Fruit fly (Drosophila melanogaster) whole organism, embryonic: ENCODE measurements around the gene CG13272.

Experiments used
- CG10147 ChIP-seq: fragments of 200-800 bp; sonication (Bioruptor generic); optimal IDR thresholded peaks from 2 replicates; lab custom pipeline; 2019; ENCODE audit warnings: missing biosample characterization, mild to moderate bottlenecking, missing genetic modification characterization, moderate library complexity
- CG10543 ChIP-seq: fragments of 200-800 bp; sonication (Bioruptor generic); optimal IDR thresholded peaks from 3 replicates; lab custom pipeline; 2017; ENCODE audit warnings: missing biosample characterization, mild to moderate bottlenecking, missing genetic modification characterization, moderate library complexity
- CG1233 ChIP-seq: fragments of 200-800 bp; sonication (Bioruptor generic); optimal IDR thresholded peaks from 4 replicates; lab custom pipeline; 2018; ENCODE audit warnings: missing biosample characterization, mild to moderate bottlenecking, missing genetic modification characterization
- CG12769 ChIP-seq: fragments of 200-800 bp; sonication (Bioruptor generic); optimal IDR thresholded peaks from 2 replicates; lab custom pipeline; 2019; ENCODE audit warnings: missing biosample characterization, mild to moderate bottlenecking, missing genetic modification characterization, moderate library complexity
- CG17186 ChIP-seq: fragments of 200-800 bp; sonication (Bioruptor generic); optimal IDR thresholded peaks from 3 replicates; lab custom pipeline; 2017; ENCODE audit warnings: missing biosample characterization, missing genetic modification reagents, missing genetic modification characterization
- CG1832 ChIP-seq: fragments of 200-800 bp; sonication (Bioruptor generic); optimal IDR thresholded peaks from 2 replicates; lab custom pipeline; 2017; ENCODE audit warnings: missing biosample characterization, mild to moderate bottlenecking, missing genetic modification characterization, inconsistent platforms
- CG8359 ChIP-seq: fragments of 200-800 bp; sonication (Bioruptor generic); optimal IDR thresholded peaks from 2 replicates; lab custom pipeline; 2017; ENCODE audit warnings: missing biosample characterization, mild to moderate bottlenecking, missing genetic modification characterization, borderline replicate concordance
- CTCF ChIP-seq: fragments of 200-800 bp; sonication (Bioruptor generic); optimal IDR thresholded peaks from 2 replicates; lab custom pipeline; 2017; ENCODE audit warnings: missing biosample characterization, mild to moderate bottlenecking, missing genetic modification characterization, moderate library complexity
- Deaf1 ChIP-seq: fragments of 200-800 bp; optimal IDR thresholded peaks from 3 replicates; lab custom pipeline; 2019; ENCODE audit warnings: missing biosample characterization, mild to moderate bottlenecking, missing genetic modification characterization, moderate library complexity
- Ets65A ChIP-seq: fragments of 200-800 bp; sonication (Bioruptor generic); peaks from one replicate; lab custom pipeline; 2016; ENCODE audit warnings: missing biosample characterization, missing genetic modification characterization
- Max ChIP-seq: fragments of 200-800 bp; sonication (Bioruptor generic); optimal IDR thresholded peaks from 2 replicates; lab custom pipeline; 2016; ENCODE audit warnings: missing biosample characterization, mild to moderate bottlenecking, missing genetic modification characterization
- Med ChIP-seq: fragments of 200-800 bp; sonication (Bioruptor generic); peaks from one replicate; lab custom pipeline; 2016; ENCODE audit warnings: missing biosample characterization, missing genetic modification characterization, mild to moderate bottlenecking, inconsistent platforms, moderate library complexity
- Mrtf ChIP-seq: fragments of 200-800 bp; sonication (Bioruptor generic); IDR thresholded peaks from 3 replicates; pipeline ENCODE4 v1.3.6; 2022; ENCODE audit warnings: missing biosample characterization, missing genetic modification characterization
- Pdp1 ChIP-seq, 2 experiments: fragments of 200-800 bp; sonication (Bioruptor generic); optimal IDR thresholded peaks; 3 replicates each; lab custom pipeline; 2016; ENCODE audit warnings: missing biosample characterization in 2 of 2, missing genetic modification characterization in 2 of 2, mild to moderate bottlenecking in 1 of 2, moderate library complexity in 1 of 2
- Sry-β ChIP-seq: fragments of 200-800 bp; sonication (Bioruptor generic); optimal IDR thresholded peaks from 2 replicates; lab custom pipeline; 2018; ENCODE audit warnings: missing biosample characterization, mild to moderate bottlenecking, missing genetic modification characterization, moderate library complexity
- Trl ChIP-seq, 3 experiments: fragments of >200 bp in 2 of 3; fragments of 200-800 bp in 1 of 3; sonication (Bioruptor generic) in 1 of 3; optimal IDR thresholded peaks; 2 replicates in 1 of 3; 3 replicates in 2 of 3; lab custom pipeline; 2016 to 2017; ENCODE audit warnings: missing biosample characterization in 1 of 3, missing genetic modification characterization in 1 of 3
- bbx ChIP-seq: fragments of 200-800 bp; sonication (Bioruptor generic); IDR thresholded peaks from 2 replicates; pipeline ENCODE4 v1.3.6; 2022; ENCODE audit warnings: missing biosample characterization, missing genetic modification characterization; ENCODE audit not compliant: partially characterized antibody
- cato ChIP-seq: fragments of 200-800 bp; sonication (Bioruptor generic); optimal IDR thresholded peaks from 2 replicates; lab custom pipeline; 2016; ENCODE audit warnings: missing biosample characterization, missing genetic modification characterization, borderline replicate concordance
- cg ChIP-seq: fragments of 200-800 bp; sonication (Bioruptor generic); optimal IDR thresholded peaks from 3 replicates; lab custom pipeline; 2019; ENCODE audit warnings: missing biosample characterization, mild to moderate bottlenecking, missing genetic modification characterization, moderate library complexity
- crp ChIP-seq, 2 experiments: fragments of 200-800 bp; sonication (Bioruptor generic); optimal IDR thresholded peaks; 2 replicates in 1 of 2; 3 replicates in 1 of 2; lab custom pipeline; 2017; ENCODE audit warnings: missing biosample characterization in 2 of 2, missing genetic modification characterization in 2 of 2, mild to moderate bottlenecking in 1 of 2, moderate library complexity in 1 of 2
- dan ChIP-seq: fragments of 200-800 bp; sonication (Bioruptor generic); IDR thresholded peaks from 2 replicates; pipeline ENCODE4 v1.3.6; 2022; ENCODE audit warnings: missing biosample characterization, missing genetic modification characterization
- esg ChIP-seq: fragments of 200-800 bp; sonication (Bioruptor generic); conservative IDR thresholded peaks from 2 replicates; pipeline ENCODE4 v1.3.6; 2022; ENCODE audit warnings: missing biosample characterization, missing genetic modification characterization
- fru ChIP-seq: fragments of >200 bp; optimal IDR thresholded peaks from 2 replicates; lab custom pipeline; 2017
- gsb ChIP-seq: fragments of 200-800 bp; sonication (Bioruptor generic); IDR thresholded peaks from 2 replicates; pipeline ENCODE4 v1.3.6; 2022; ENCODE audit warnings: missing biosample characterization, missing genetic modification characterization
- hb ChIP-seq: fragments of 200-800 bp; sonication (Bioruptor generic); IDR thresholded peaks from 3 replicates; pipeline ENCODE4 v1.3.6; 2022; ENCODE audit warnings: missing biosample characterization, missing genetic modification characterization; ENCODE audit not compliant: partially characterized antibody
- lov ChIP-seq, 2 experiments: fragments of 200-800 bp in 1 of 2; fragments of >200 bp in 1 of 2; sonication (Bioruptor generic) in 1 of 2; IDR thresholded peaks in 1 of 2; optimal IDR thresholded peaks in 1 of 2; 2 replicates in 1 of 2; 3 replicates in 1 of 2; pipeline versions ENCODE4 v1.3.6 to Lab custom; 2017 to 2022; ENCODE audit warnings: missing biosample characterization in 1 of 2, missing genetic modification characterization in 1 of 2
- oc ChIP-seq: fragments of 200-800 bp; sonication (Bioruptor generic); optimal IDR thresholded peaks from 2 replicates; lab custom pipeline; 2018; ENCODE audit warnings: missing biosample characterization, mild to moderate bottlenecking, missing genetic modification characterization, moderate library complexity
- phol ChIP-seq: fragments of 200-800 bp; sonication (Bioruptor generic); optimal IDR thresholded peaks from 3 replicates; lab custom pipeline; 2018; ENCODE audit warnings: missing biosample characterization, mild to moderate bottlenecking, missing genetic modification characterization, moderate library complexity
- sd ChIP-seq: fragments of 200-800 bp; sonication (Bioruptor generic); optimal IDR thresholded peaks from 3 replicates; lab custom pipeline; 2018; ENCODE audit warnings: missing biosample characterization, mild to moderate bottlenecking, missing genetic modification characterization, moderate library complexity
- sens ChIP-seq: fragments of 200-800 bp; sonication (Bioruptor generic); peaks from one replicate; lab custom pipeline; 2016; ENCODE audit warnings: missing biosample characterization, missing genetic modification characterization
- slbo ChIP-seq: fragments of 200-800 bp; sonication (Bioruptor generic); IDR thresholded peaks from 2 replicates; pipeline ENCODE4 v1.3.6; 2022; ENCODE audit warnings: missing biosample characterization, missing genetic modification characterization
- so ChIP-seq: fragments of 200-800 bp; sonication (Bioruptor generic); IDR thresholded peaks from 3 replicates; pipeline ENCODE4 v1.3.6; 2022; ENCODE audit warnings: missing biosample characterization, missing genetic modification characterization
- sr ChIP-seq: fragments of 200-800 bp; sonication (Bioruptor generic); IDR thresholded peaks from 3 replicates; pipeline ENCODE4 v1.3.6; 2022; ENCODE audit warnings: missing biosample characterization, missing genetic modification characterization
- ssp ChIP-seq: fragments of 200-800 bp; sonication (Bioruptor generic); IDR thresholded peaks from 2 replicates; pipeline ENCODE4 v1.3.6; 2022; ENCODE audit warnings: missing biosample characterization, missing genetic modification characterization
- sug ChIP-seq: fragments of 200-800 bp; optimal IDR thresholded peaks from 2 replicates; lab custom pipeline; 2019; ENCODE audit warnings: missing biosample characterization, mild to moderate bottlenecking, missing genetic modification characterization, moderate library complexity
- toy ChIP-seq: fragments of 200-800 bp; sonication (Bioruptor generic); IDR thresholded peaks from 2 replicates; pipeline ENCODE4 v1.3.6; 2022; ENCODE audit warnings: missing biosample characterization, missing genetic modification characterization
- trem ChIP-seq: fragments of 200-800 bp; optimal IDR thresholded peaks from 3 replicates; lab custom pipeline; 2019; ENCODE audit warnings: missing biosample characterization, mild to moderate bottlenecking, missing genetic modification characterization, moderate library complexity
- twi ChIP-seq: fragments of 200-800 bp; optimal IDR thresholded peaks from 2 replicates; lab custom pipeline; 2019; ENCODE audit warnings: missing biosample characterization, mild to moderate bottlenecking, missing genetic modification characterization, moderate library complexity

The CG13272 gene

dm6 chr2L:16761891-16762290, 42.8 kb upstream of the CG13272 start (continued):
- TF ChIP-seq CTCF (GFP tag; lab: Kevin White, UChicago) (no peak), CG8359 (GFP tag; lab: Kevin White, UChicago) (no peak), Sry-β (GFP tag; lab: Kevin White, UChicago) (no peak), Med (GFP tag; lab: Kevin White, UChicago) (peak; percentile 59), sug (tag; lab: Kevin White, UChicago) (peak; percentile 11), sens (peak; percentile 65), dan (GFP tag; lab: Robert Waterston, UW) (no peak), CG17186 (GFP tag; lab: Kevin White, UChicago) (no peak), bbx (GFP tag; lab: Robert Waterston, UW) (no peak), cato (GFP tag; lab: Kevin White, UChicago) (no peak), hb (GFP tag; lab: Robert Waterston, UW) (no peak)

dm6 chr2L:16764480-16764879, 40.2 kb upstream of the CG13272 start:
- TF ChIP-seq fru (lab: Kevin White, UChicago) (no peak), Ets65A (GFP tag; lab: Kevin White, UChicago) (peak; percentile 58), toy (0 out of 2 replicates have a peak, but pooled peaks have one; percentile 21), CG10147 (GFP tag; lab: Kevin White, UChicago) (no peak), esg (no peak), CG1832 (no peak)

dm6 chr2L:16766070-16766752, 38.5 kb upstream of the CG13272 start, which contains the start of gene Mhc:
TSS of gene Mhc (plus strand) at chr2L:16766566.
- TF ChIP-seq Pdp1 (GFP tag; optimal IDR thresholded peaks at IDR 0.05; lab: Kevin White, UChicago) (peak in 1 of 2 experiments; percentile 94), Mrtf (0 out of 3 replicates have a peak, but pooled peaks have one; percentile 13), cg (peak; percentile 15), lov (optimal IDR thresholded peaks at IDR 0.05; lab: Kevin White, UChicago) (no peak), lov (GFP tag; IDR thresholded peaks at IDR 0.05; lab: Robert Waterston, UW) (no peak), Deaf1 (tag; lab: Kevin White, UChicago) (peak; percentile 10), sr (GFP tag; lab: Robert Waterston, UW) (0 out of 3 replicates have a peak, but pooled peaks have one; percentile 60), CG10543 (GFP tag; lab: Kevin White, UChicago) (peak; percentile 17), CG1233 (GFP tag; lab: Kevin White, UChicago) (no peak), Med (GFP tag; lab: Kevin White, UChicago) (peak; percentile 69), Max (GFP tag; lab: Kevin White, UChicago) (no peak), CG12769 (peak; percentile 86), CG10147 (GFP tag; lab: Kevin White, UChicago) (no peak), so (peak; percentile 60; the same call in 2 of the 3 replicates), sd (peak; percentile 71), twi (tag; lab: Kevin White, UChicago) (peak; percentile 55), Ets65A (GFP tag; lab: Kevin White, UChicago) (peak; percentile 89), gsb (GFP tag; lab: Robert Waterston, UW) (0 out of 2 replicates have a peak, but pooled peaks have one; percentile 10), oc (tag; lab: Kevin White, UChicago) (no peak), crp (GFP tag; optimal IDR thresholded peaks at IDR 0.05; lab: Kevin White, UChicago) (no peak), ssp (GFP tag; lab: Robert Waterston, UW) (no peak), Trl (optimal IDR thresholded peaks at IDR 0.05; lab: Kevin White, UChicago) (peak; percentile 17 to 58), Trl (GFP tag; optimal IDR thresholded peaks at IDR 0.05; lab: Kevin White, UChicago) (no peak), phol (no peak), trem (peak; percentile 20), slbo (peak; percentile 19; the same call in 1 of the 2 replicates)
